Worm (Caenorhabditis elegans): Measurements from ENCODE around the gene C46C2.2.

ce11 chrIV:9169764-9170163 lies 47.8 kb upstream of the C46C2.2 start:
- TF ChIP-seq lin-39 (tag; optimal IDR thresholded peaks at IDR 0.05) (no peak), ama-1 (optimal IDR thresholded peaks at IDR 0.05) (no peak), nhr-11 (tag; optimal IDR thresholded peaks at IDR 0.05) (no peak), ceh-16 (tag; optimal IDR thresholded peaks at IDR 0.05) (no peak), nhr-76 (tag; optimal IDR thresholded peaks at IDR 0.05) (no peak), pha-4 (tag; optimal IDR thresholded peaks at IDR 0.05) (no peak), nhr-23 (tag; optimal IDR thresholded peaks at IDR 0.05) (no peak), nfya-1 (tag; optimal IDR thresholded peaks at IDR 0.05; ENCODE audit: insufficient read depth) (no peak), ztf-4 (tag; optimal IDR thresholded peaks at IDR 0.05) (no peak), skn-1 (tag; optimal IDR thresholded peaks at IDR 0.05) (no peak), mdl-1 (tag; optimal IDR thresholded peaks at IDR 0.05) (no peak), tbx-2 (tag; optimal IDR thresholded peaks at IDR 0.05) (no peak)
